Fruit fly (Drosophila melanogaster): ENCODE results near the gene Sfp26Ad.

dm6 chr2L:5904585-5904984 lies 38.5 kb downstream of the Sfp26Ad start, which contains the start of gene CG9021:
- no peak for TF ChIP-seq CG33017 (tag; optimal IDR thresholded peaks at IDR 0.05)
- no peak for TF ChIP-seq cnc (optimal IDR thresholded peaks at IDR 0.05)
- no peak for TF ChIP-seq Mnt (GFP tag; optimal IDR thresholded peaks at IDR 0.05)
- TF ChIP-seq Hr96 (GFP tag; optimal IDR thresholded peaks at IDR 0.05), result no peak
- TF ChIP-seq kay (GFP tag; ENCODE audit: borderline replicate concordance), result no peak
- no peak for TF ChIP-seq Clk (GFP tag; optimal IDR thresholded peaks at IDR 0.05)
- TF ChIP-seq CG1620 (GFP tag; optimal IDR thresholded peaks at IDR 0.05), result no peak
- no peak for TF ChIP-seq toe (GFP tag; optimal IDR thresholded peaks at IDR 0.05)
- TF ChIP-seq pad (GFP tag; optimal IDR thresholded peaks at IDR 0.05), result no peak
- no peak for TF ChIP-seq bab1 (GFP tag; optimal IDR thresholded peaks at IDR 0.05)
- TF ChIP-seq CG14711 (tag; optimal IDR thresholded peaks at IDR 0.05), result no peak
